Fruit fly (Drosophila melanogaster): Measurements from ENCODE around the gene CG17928.
A peak's percentile ranks its signal among the peaks of the same experiment; 100 is the strongest.

Gene CG17928

DNA sequence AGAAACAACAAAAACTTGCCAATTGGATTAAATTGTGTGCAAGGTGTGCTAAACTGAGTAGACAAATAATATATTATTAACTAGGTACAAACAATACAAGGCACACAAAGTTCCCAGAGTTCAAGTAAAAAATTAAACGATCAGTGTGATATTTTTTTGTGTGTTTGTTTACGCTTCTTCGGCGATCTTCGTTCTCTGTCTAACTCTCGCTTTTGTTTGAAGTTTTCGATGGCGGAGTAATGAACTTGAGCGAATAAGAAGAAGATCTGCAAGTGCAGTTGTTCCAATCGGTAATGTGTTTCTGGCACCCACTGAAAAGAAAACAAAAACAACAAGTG is 25.4 kb downstream of the CG17928 start:
- TF ChIP-seq CG8478 (optimal IDR thresholded peaks at IDR 0.05) (no peak), EcR (GFP tag; optimal IDR thresholded peaks at IDR 0.05) (peak; percentile 49 to 63)

DNA sequence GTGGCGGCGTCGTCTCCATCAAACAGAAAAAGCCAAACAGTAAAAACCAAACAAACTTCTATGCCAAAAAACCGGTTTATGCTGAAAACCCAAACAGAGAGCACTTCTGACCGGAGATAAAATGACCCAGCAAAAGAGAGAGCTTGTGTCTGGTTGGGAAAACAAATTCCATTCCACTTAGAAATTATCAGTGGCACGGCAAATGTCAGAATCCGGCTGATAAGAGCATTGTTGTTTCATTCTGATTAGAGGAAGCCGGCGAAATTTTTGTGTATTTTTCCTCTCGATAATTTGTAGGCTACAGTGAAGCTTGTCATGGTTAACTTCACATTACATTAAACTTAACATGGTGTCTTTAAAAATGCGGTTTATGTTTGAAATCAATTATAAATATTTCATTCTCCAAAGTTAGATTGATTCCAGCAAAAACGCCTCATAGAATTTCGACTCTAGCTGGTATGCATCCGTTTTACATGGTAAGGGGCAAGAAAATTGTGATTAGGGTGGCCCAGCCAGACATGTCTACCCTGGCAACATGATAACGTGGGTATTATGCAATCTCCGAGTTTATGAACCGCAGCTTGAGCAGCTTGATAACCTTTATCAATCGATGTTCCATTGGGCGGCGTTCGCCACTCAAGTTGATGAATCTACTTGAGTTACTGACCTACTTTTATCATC is 26.2 kb downstream of the CG17928 start:
- TF ChIP-seq EcR (GFP tag; optimal IDR thresholded peaks at IDR 0.05) = no peak
- TF ChIP-seq CG8478 (optimal IDR thresholded peaks at IDR 0.05) = no peak
- no peak for TF ChIP-seq psq (optimal IDR thresholded peaks at IDR 0.05)
- TF ChIP-seq usp (GFP tag; optimal IDR thresholded peaks at IDR 0.05) = no peak
- TF ChIP-seq pan (optimal IDR thresholded peaks at IDR 0.05) = no peak
- TF ChIP-seq Dll (optimal IDR thresholded peaks at IDR 0.05) = no peak

DNA sequence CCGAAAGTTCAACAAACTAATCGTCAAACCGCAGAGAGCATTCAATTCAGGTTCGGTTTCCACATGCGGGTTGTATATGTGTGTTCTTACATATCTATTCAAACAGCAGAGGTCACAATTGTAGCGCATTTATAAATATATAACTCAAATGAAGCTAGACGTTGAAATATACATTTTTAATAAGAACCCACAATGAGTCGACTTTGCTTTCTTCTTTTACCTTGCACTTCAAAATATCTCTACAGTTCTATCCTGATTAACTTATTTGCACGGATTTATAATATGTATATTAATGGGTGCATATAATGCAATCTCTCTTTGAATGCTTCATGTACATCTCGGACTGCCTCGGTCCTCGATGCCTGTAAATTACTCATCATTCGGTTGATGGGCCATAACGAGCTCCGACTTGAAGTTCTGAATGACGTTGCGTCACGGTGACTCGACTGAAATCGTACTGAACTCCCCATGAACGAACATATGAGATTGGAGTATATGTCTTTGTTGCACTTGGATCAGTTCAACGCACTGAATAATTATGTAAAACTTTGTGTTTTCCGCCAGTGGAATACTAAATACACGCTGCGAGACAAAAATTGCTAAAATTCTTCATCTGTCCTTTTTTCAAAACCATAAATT is 27.1 kb downstream of the CG17928 start:
- TF ChIP-seq usp (GFP tag; optimal IDR thresholded peaks at IDR 0.05) = no peak
- no peak for TF ChIP-seq Dll (optimal IDR thresholded peaks at IDR 0.05)
- TF ChIP-seq EcR (GFP tag; optimal IDR thresholded peaks at IDR 0.05) = no peak
- TF ChIP-seq CG8478 (optimal IDR thresholded peaks at IDR 0.05) = no peak
- no peak for TF ChIP-seq psq (optimal IDR thresholded peaks at IDR 0.05)
- TF ChIP-seq pan (optimal IDR thresholded peaks at IDR 0.05) = no peak

DNA sequence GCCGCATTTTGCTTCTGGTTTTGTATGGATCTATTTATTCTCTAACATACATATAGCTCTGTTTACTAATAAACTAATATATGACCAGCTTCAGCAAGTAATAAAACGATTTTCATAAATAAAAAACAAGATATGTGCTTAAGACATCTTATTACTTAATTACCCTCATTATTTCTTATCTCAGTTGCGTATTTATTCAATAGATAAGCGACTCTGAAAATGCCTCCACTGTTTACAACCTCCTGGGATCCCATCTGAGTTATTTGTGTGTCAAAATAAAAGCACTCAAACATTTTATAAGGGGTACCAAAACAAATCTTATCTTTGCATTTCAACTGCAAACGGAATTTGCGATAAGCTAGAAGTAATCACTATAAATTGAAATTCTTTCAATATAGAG is 28.3 kb downstream of the CG17928 start:
- TF ChIP-seq usp (GFP tag; optimal IDR thresholded peaks at IDR 0.05) (no peak), EcR (GFP tag; optimal IDR thresholded peaks at IDR 0.05) (no peak), Dll (optimal IDR thresholded peaks at IDR 0.05) (no peak), psq (optimal IDR thresholded peaks at IDR 0.05) (no peak), pan (optimal IDR thresholded peaks at IDR 0.05) (no peak), CG8478 (optimal IDR thresholded peaks at IDR 0.05) (no peak)

DNA sequence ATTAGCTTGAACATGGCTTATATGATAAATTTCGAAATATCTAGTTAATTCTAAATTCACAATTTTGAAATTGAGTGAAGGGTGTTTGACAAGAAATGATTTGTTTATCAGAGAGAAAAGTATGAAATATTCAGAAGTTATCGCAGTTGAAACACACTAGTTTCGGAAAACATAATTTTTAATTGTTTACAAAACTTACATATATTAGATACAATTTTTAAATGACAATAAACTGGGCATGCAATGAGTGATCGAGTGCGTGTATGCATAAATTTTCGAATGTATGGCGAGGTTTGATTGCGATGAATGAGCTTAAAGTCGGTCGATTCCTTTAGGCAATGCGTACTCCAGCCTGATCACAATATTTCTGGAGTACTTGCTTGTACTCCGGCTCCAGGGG is 29.6 kb downstream of the CG17928 start, which contains the start of gene CG13280:
Gene CG13280, minus strand, starts transcription at position 101 of the 400 bp plus-strand sequence.
- TF ChIP-seq EcR (GFP tag; optimal IDR thresholded peaks at IDR 0.05) (no peak), psq (optimal IDR thresholded peaks at IDR 0.05) (no peak), usp (GFP tag; optimal IDR thresholded peaks at IDR 0.05) (no peak), Dll (optimal IDR thresholded peaks at IDR 0.05) (no peak), CG8478 (optimal IDR thresholded peaks at IDR 0.05) (no peak), pan (optimal IDR thresholded peaks at IDR 0.05) (no peak)

DNA sequence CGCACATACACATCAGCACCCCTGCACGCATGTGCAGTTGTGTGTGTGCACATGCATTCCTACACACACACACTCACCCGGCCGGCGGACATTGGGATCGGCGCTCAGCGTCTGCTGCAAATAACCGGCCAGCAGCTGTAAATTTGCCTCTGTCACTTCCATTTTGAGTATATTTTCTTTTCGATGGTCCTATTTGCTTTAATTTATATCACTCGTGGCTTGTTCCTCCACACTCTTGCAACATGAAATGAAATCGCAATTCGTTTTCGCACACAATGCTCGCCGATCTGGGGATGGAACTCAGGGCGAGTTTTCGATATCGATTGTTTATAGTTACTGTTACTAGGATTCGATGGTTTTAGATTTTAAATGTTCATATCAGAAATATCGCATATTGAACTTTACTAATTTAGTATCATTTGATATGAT is 33.6 kb downstream of the CG17928 start, which contains the start of gene Cse1:
Gene Cse1, minus strand, starts transcription at position 303 of the 429 bp plus-strand sequence.
- TF ChIP-seq CG8478 (optimal IDR thresholded peaks at IDR 0.05) = peak; percentile 3
- no peak for TF ChIP-seq usp (GFP tag; optimal IDR thresholded peaks at IDR 0.05)

DNA sequence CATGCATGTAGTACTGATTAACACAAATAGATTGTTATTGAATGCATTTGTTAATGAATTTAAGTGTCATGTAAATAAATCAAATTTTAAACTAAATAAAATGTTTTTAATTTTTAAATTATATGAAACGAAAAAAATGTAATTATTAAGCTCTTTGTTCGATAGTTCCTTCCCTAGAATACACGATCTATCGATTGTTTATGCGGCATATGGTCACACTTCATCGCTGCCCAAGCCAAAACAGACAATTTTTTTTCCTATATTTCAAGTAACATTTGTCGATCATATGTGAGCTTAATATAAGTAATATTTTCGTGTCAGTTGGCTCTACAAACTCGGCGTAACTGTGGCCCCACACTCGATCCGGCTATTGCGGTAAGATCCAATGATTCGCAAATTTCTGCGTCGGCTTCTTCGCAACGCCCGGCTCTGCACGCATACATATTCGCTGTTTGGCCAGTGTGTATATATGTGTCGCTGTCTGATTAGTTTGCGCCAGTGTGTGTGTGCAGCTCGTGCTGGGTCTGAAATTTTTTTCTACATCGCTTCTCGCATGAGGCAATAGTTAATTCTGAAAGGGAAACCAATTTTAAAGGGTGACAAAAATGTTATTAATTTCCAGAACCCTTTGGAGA is 35.6 kb downstream of the CG17928 start, which contains the start of gene AspRS-m:
Gene AspRS-m, plus strand, starts transcription at position 207 of the 635 bp plus-strand sequence.
- TF ChIP-seq EcR (GFP tag; optimal IDR thresholded peaks at IDR 0.05) = no peak
- TF ChIP-seq CG8478 (optimal IDR thresholded peaks at IDR 0.05) = peak; percentile 31

DNA sequence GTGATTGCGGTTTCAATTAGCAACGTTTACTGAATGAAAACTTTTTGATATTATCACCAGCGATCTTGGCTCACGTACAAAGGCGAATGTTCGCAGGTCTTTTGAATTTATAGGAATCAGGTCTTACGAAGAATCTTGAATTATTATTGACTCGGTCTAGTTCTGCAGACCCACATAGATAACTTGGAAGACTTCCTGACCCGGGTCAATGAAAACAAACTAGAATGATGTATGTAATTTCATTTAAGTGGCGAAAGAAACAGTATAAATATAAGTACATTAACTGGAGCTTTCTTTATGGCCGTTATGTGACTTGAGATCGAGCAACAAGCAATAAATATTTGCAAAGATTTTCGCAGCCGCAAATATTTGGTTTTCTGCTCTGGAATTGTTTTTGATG is 43.0 kb downstream of the CG17928 start, which contains the start of gene CG13282:
Gene CG13282, minus strand, starts transcription at position 101 of the 400 bp plus-strand sequence.
- TF ChIP-seq pan (optimal IDR thresholded peaks at IDR 0.05) (no peak), EcR (GFP tag; optimal IDR thresholded peaks at IDR 0.05) (no peak), Dll (optimal IDR thresholded peaks at IDR 0.05) (no peak), usp (GFP tag; optimal IDR thresholded peaks at IDR 0.05) (no peak), psq (optimal IDR thresholded peaks at IDR 0.05) (no peak), CG8478 (optimal IDR thresholded peaks at IDR 0.05) (no peak)

DNA sequence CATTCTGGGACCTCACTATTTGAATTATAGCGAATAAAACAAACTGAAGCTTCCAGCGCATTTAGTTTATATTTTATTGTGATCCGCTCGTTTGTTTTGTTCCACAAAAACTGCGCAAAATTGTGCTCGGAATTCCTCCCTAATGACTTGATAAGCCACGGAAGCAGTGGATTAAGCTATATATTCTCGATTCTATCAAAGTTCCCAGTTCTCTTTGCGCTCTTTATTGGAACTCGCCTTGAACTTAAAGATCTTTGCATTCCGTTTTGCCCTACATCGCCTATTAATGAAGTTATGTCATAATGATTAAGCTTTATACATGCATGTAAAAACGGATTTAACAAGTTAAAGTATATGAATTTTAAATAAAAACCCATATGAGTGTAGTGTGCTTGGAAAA is 45.8 kb downstream of the CG17928 start, which contains the start of gene Nepl9:
Gene Nepl9, minus strand, starts transcription at position 101 of the 400 bp plus-strand sequence.
- TF ChIP-seq CG8478 (optimal IDR thresholded peaks at IDR 0.05) (no peak), psq (optimal IDR thresholded peaks at IDR 0.05) (no peak), pan (optimal IDR thresholded peaks at IDR 0.05) (no peak), Dll (optimal IDR thresholded peaks at IDR 0.05) (no peak), usp (GFP tag; optimal IDR thresholded peaks at IDR 0.05) (no peak), EcR (GFP tag; optimal IDR thresholded peaks at IDR 0.05) (no peak)

DNA sequence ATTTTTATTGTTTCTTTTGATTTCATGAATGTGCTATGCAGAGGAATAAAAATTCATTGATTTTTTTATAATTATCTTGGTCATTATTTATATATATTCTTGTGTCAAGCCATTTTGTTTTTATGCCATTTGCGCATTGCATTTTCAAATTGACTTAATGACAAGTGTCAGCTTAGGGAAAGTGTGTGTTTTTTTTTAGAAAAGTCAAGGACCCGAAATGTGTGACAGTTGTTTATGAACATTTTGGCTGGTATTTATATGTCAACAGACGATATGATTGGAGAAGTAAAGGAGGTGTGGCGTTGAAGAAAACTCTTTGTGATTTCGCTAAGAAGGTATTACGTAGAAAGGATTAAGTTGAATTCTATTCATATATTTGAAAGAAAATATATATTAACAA is 46.3 kb downstream of the CG17928 start, which contains the start of the genes SclA and SclB:
Gene SclA, plus strand, starts transcription at position 301 of the 400 bp plus-strand sequence.
Gene SclB, plus strand, starts transcription at position 301 of the 400 bp plus-strand sequence.
- TF ChIP-seq psq (optimal IDR thresholded peaks at IDR 0.05) = no peak

DNA sequence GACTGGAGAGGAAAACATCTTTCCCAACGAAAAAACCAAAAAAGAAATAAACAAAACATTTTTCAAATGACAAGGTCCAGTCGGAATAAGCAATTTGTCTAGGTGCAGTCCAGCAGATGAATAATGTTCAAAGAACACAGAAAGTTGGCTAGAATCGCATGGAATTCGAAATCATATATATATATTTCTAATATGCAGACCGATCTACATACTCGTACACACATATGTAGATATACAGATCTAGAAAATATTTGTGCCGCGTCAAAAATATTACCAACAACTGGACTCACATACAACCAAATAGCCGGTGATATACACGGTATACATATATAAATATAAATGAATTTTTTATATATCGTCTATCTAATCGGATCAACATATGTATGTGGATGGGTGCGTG is 48.3 kb downstream of the CG17928 start:
- TF ChIP-seq psq (optimal IDR thresholded peaks at IDR 0.05) (no peak), Dll (optimal IDR thresholded peaks at IDR 0.05) (no peak), usp (GFP tag; optimal IDR thresholded peaks at IDR 0.05) (no peak), pan (optimal IDR thresholded peaks at IDR 0.05) (no peak), CG8478 (optimal IDR thresholded peaks at IDR 0.05) (no peak), EcR (GFP tag; optimal IDR thresholded peaks at IDR 0.05) (no peak)

DNA sequence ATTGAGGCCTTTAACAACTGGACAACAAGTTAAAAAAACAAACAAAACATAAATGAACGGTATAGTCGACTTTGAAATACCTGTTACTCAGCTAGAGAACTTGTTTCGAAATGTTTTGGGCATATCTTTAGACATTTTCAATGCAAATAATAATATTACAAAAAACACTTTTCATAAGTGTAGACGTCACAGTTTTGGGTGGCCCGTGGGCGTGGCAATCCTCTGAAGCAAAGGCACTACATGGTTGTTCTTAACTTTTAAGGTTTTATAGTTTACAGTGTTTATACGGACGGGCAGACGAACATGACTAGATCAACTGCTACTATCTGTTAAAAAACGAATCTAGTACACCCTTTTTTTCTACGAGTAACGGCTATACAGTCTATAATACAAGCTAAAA is 51.1 kb downstream of the CG17928 start:
- TF ChIP-seq pan (optimal IDR thresholded peaks at IDR 0.05) (peak; percentile 66), EcR (GFP tag; optimal IDR thresholded peaks at IDR 0.05) (no peak)
